Worm (Caenorhabditis elegans) whole organism, late embryonic: ENCODE measurements around the gene F20C5.11.

Experiments used
- C08G9.2 ChIP-seq: sonication (generic microtip); optimal IDR thresholded peaks from 2 replicates; lab custom pipeline; 2016; ENCODE audit warnings: mild to moderate bottlenecking, missing genetic modification characterization, moderate library complexity, missing compliant biosample characterization
- F13H6.1 ChIP-seq: sonication (generic microtip); optimal IDR thresholded peaks from 2 replicates; lab custom pipeline; 2016; ENCODE audit warnings: missing genetic modification characterization, missing compliant biosample characterization
- Y22D7AL.16 ChIP-seq: sonication (generic microtip); optimal IDR thresholded peaks from 2 replicates; lab custom pipeline; 2016; ENCODE audit warnings: missing genetic modification characterization, missing compliant biosample characterization
- ceh-14 ChIP-seq: sonication (generic microtip); optimal IDR thresholded peaks from 2 replicates; lab custom pipeline; 2016; ENCODE audit warnings: missing genotype, missing genetic modification characterization, missing compliant biosample characterization
- ceh-18 ChIP-seq: sonication (generic microtip); optimal IDR thresholded peaks from 2 replicates; lab custom pipeline; 2016; ENCODE audit warnings: missing genetic modification characterization, missing compliant biosample characterization
- ceh-19 ChIP-seq: fragments of 200-800 bp; sonication (Bioruptor generic); optimal IDR thresholded peaks from 2 replicates; lab custom pipeline; 2018; ENCODE audit warnings: mild to moderate bottlenecking, missing genetic modification characterization, missing compliant biosample characterization
- ceh-22 ChIP-seq: sonication (generic microtip); optimal IDR thresholded peaks from 2 replicates; lab custom pipeline; 2017; ENCODE audit warnings: missing biosample characterization, missing genetic modification characterization
- ceh-24 ChIP-seq: sonication (generic microtip); optimal IDR thresholded peaks from 2 replicates; lab custom pipeline; 2016; ENCODE audit warnings: mild to moderate bottlenecking, missing genetic modification characterization, missing compliant biosample characterization
- ceh-30 ChIP-seq: fragments of 150-350 bp; optimal IDR thresholded peaks from 2 replicates; lab custom pipeline; 2014; ENCODE audit warnings: missing biosample characterization, missing genetic modification characterization
- ceh-31 ChIP-seq: sonication (generic microtip); optimal IDR thresholded peaks from 2 replicates; lab custom pipeline; 2016; ENCODE audit warnings: missing genetic modification characterization, missing compliant biosample characterization
- ceh-34 ChIP-seq: sonication (generic microtip); optimal IDR thresholded peaks from 2 replicates; lab custom pipeline; 2016; ENCODE audit warnings: mild to moderate bottlenecking, missing genetic modification characterization, missing compliant biosample characterization
- ceh-48 ChIP-seq: sonication (generic microtip); optimal IDR thresholded peaks from 2 replicates; lab custom pipeline; 2016; ENCODE audit warnings: missing genetic modification characterization, inconsistent platforms, missing compliant biosample characterization
- ceh-9 ChIP-seq: sonication (generic microtip); optimal IDR thresholded peaks from 2 replicates; lab custom pipeline; 2016; ENCODE audit warnings: mild to moderate bottlenecking, missing genetic modification characterization, inconsistent platforms, missing compliant biosample characterization
- che-1 ChIP-seq: sonication (generic microtip); optimal IDR thresholded peaks from 2 replicates; lab custom pipeline; 2016; ENCODE audit warnings: mild to moderate bottlenecking, missing genetic modification characterization, missing compliant biosample characterization
- dmd-4 ChIP-seq: sonication (generic microtip); optimal IDR thresholded peaks from 2 replicates; lab custom pipeline; 2016; ENCODE audit warnings: borderline replicate concordance, missing genetic modification characterization, missing compliant biosample characterization
- dve-1 ChIP-seq: sonication (generic microtip); optimal IDR thresholded peaks from 2 replicates; lab custom pipeline; 2017; ENCODE audit warnings: antibody characterized with exemption, mild to moderate bottlenecking, missing genetic modification characterization, missing compliant biosample characterization
- elt-2 ChIP-seq: sonication (generic microtip); optimal IDR thresholded peaks from 2 replicates; lab custom pipeline; 2016; ENCODE audit warnings: missing genetic modification reagents, missing genetic modification characterization, missing compliant biosample characterization
- elt-4 ChIP-seq: sonication (generic microtip); optimal IDR thresholded peaks from 2 replicates; lab custom pipeline; 2016; ENCODE audit warnings: missing genetic modification characterization, missing compliant biosample characterization
- ets-4 ChIP-seq: sonication (generic microtip); optimal IDR thresholded peaks from 2 replicates; lab custom pipeline; 2016; ENCODE audit warnings: missing genetic modification characterization, missing compliant biosample characterization
- fkh-6 ChIP-seq: sonication (generic microtip); optimal IDR thresholded peaks from 2 replicates; lab custom pipeline; 2016; ENCODE audit warnings: missing genetic modification characterization, missing compliant biosample characterization
- gmeb-2 ChIP-seq: sonication (generic microtip); optimal IDR thresholded peaks from 2 replicates; lab custom pipeline; 2016; ENCODE audit warnings: missing genetic modification characterization, inconsistent platforms, missing compliant biosample characterization
- hlh-30 ChIP-seq: sonication (generic microtip); optimal IDR thresholded peaks from 2 replicates; lab custom pipeline; 2017; ENCODE audit warnings: antibody characterized with exemption, missing genetic modification characterization, missing compliant biosample characterization; ENCODE audit not compliant: insufficient read depth
- hlh-6 ChIP-seq: sonication (generic microtip); optimal IDR thresholded peaks from 2 replicates; lab custom pipeline; 2016; ENCODE audit warnings: missing genotype, missing genetic modification characterization, missing compliant biosample characterization
- hlh-8 ChIP-seq: sonication (generic microtip); optimal IDR thresholded peaks from 2 replicates; lab custom pipeline; 2016; ENCODE audit warnings: missing genotype, missing genetic modification characterization, missing compliant biosample characterization
- lim-6 ChIP-seq: sonication (generic microtip); optimal IDR thresholded peaks from 2 replicates; lab custom pipeline; 2016; ENCODE audit warnings: missing genetic modification characterization, missing compliant biosample characterization
- lin-11 ChIP-seq: fragments of 200-800 bp; sonication (Bioruptor generic); optimal IDR thresholded peaks from 2 replicates; lab custom pipeline; 2018; ENCODE audit warnings: mild to moderate bottlenecking, missing genetic modification characterization, missing compliant biosample characterization
- mec-3 ChIP-seq: sonication (generic microtip); optimal IDR thresholded peaks from 2 replicates; lab custom pipeline; 2016; ENCODE audit warnings: borderline replicate concordance, missing genetic modification characterization, missing compliant biosample characterization
- nhr-11 ChIP-seq: fragments of 150-350 bp; optimal IDR thresholded peaks from 2 replicates; lab custom pipeline; 2014; ENCODE audit warnings: missing biosample characterization, missing genetic modification characterization
- nhr-232 ChIP-seq: sonication (generic microtip); optimal IDR thresholded peaks from 2 replicates; lab custom pipeline; 2016; ENCODE audit warnings: missing genetic modification characterization, missing compliant biosample characterization
- npax-4 ChIP-seq: sonication (generic microtip); optimal IDR thresholded peaks from 2 replicates; lab custom pipeline; 2016; ENCODE audit warnings: missing genetic modification characterization, missing compliant biosample characterization
- odd-2 ChIP-seq: sonication (generic microtip); optimal IDR thresholded peaks from 2 replicates; lab custom pipeline; 2017; ENCODE audit warnings: antibody characterized with exemption, mild to moderate bottlenecking, missing genetic modification characterization, missing compliant biosample characterization
- pag-3 ChIP-seq: sonication (generic microtip); optimal IDR thresholded peaks from 2 replicates; lab custom pipeline; 2016; ENCODE audit warnings: missing compliant biosample characterization, missing genetic modification characterization, borderline replicate concordance
- pax-1 ChIP-seq: fragments of 150-350 bp; optimal IDR thresholded peaks from 2 replicates; lab custom pipeline; 2014; ENCODE audit warnings: missing biosample characterization, missing genetic modification characterization
- pha-4 ChIP-seq: fragments of 150-350 bp; optimal IDR thresholded peaks from 2 replicates; lab custom pipeline; 2018; ENCODE audit warnings: missing biosample characterization, missing genetic modification reagents, missing genetic modification characterization
- pqm-1 ChIP-seq: sonication (generic microtip); optimal IDR thresholded peaks from 2 replicates; lab custom pipeline; 2016; ENCODE audit warnings: missing genetic modification characterization, missing compliant biosample characterization
- rnt-1 ChIP-seq: sonication (generic microtip); optimal IDR thresholded peaks from 2 replicates; lab custom pipeline; 2016; ENCODE audit warnings: missing genetic modification characterization, missing compliant biosample characterization
- sdc-2 ChIP-seq: sonication (generic microtip); optimal IDR thresholded peaks from 2 replicates; lab custom pipeline; 2016; ENCODE audit warnings: missing genotype, missing genetic modification characterization, missing compliant biosample characterization
- sox-2 ChIP-seq: fragments of 200-800 bp; sonication (Bioruptor generic); IDR thresholded peaks from 2 replicates; pipeline ENCODE4 v1.3.6; 2022; ENCODE audit warnings: missing genetic modification reagents, missing genetic modification characterization, missing compliant biosample characterization
- syd-9 ChIP-seq: sonication (generic microtip); optimal IDR thresholded peaks from 2 replicates; lab custom pipeline; 2016; ENCODE audit warnings: mild to moderate bottlenecking, missing genetic modification characterization, moderate library complexity, missing compliant biosample characterization
- ttx-3 ChIP-seq: sonication (generic microtip); optimal IDR thresholded peaks from 2 replicates; lab custom pipeline; 2016; ENCODE audit warnings: missing genetic modification reagents, missing genetic modification characterization, missing compliant biosample characterization
- unc-42 ChIP-seq: sonication (generic microtip); optimal IDR thresholded peaks from 2 replicates; lab custom pipeline; 2016; ENCODE audit warnings: missing genotype, missing genetic modification characterization, missing compliant biosample characterization
- unc-55 ChIP-seq: sonication (generic microtip); optimal IDR thresholded peaks from 2 replicates; lab custom pipeline; 2017; ENCODE audit warnings: missing biosample characterization, missing genetic modification reagents, missing genetic modification characterization
- unc-86 ChIP-seq: sonication (generic microtip); optimal IDR thresholded peaks from 2 replicates; lab custom pipeline; 2016; ENCODE audit warnings: missing genetic modification characterization, missing compliant biosample characterization
- zip-5 ChIP-seq: sonication (generic microtip); optimal IDR thresholded peaks from 2 replicates; lab custom pipeline; 2016; ENCODE audit warnings: missing genetic modification characterization, missing compliant biosample characterization
- ztf-16 ChIP-seq: sonication (generic microtip); optimal IDR thresholded peaks from 2 replicates; lab custom pipeline; 2017; ENCODE audit warnings: missing genetic modification characterization, missing compliant biosample characterization

The F20C5.11 gene

DNA sequence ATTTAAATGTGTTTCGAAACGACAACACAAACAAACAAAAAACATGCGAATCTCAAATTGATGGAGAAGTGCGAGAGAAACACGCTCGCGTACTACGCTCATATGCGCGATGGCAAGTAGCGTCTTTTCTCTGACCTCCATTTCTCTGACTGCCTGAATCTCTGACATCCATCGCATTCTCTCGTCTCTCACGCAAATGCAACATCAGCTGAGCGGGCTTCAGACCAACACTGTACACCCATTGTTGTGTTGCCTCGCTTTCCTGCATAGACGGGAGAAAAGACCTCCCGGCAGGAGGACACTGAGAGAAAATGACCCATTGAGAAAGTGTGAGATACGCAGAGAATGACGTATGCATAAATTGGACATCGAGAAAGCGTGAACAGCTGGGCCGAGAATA, 20.4 kb upstream of the F20C5.11 start (continued):
- TF ChIP-seq gmeb-2 (no peak), odd-2 (no peak), ceh-19 (no peak), ceh-18 (tag; lab: Kevin White, UChicago) (peak; percentile 81), pag-3 (tag; lab: Kevin White, UChicago) (no peak), ceh-34 (peak; percentile 74), ceh-24 (no peak), pax-1 (peak; percentile 31), ceh-31 (tag; lab: Kevin White, UChicago) (peak; percentile 94), hlh-6 (tag; lab: Kevin White, UChicago) (no peak), ceh-14 (peak; percentile 46), elt-2 (peak; percentile 44), nhr-11 (tag; lab: Kevin White, UChicago) (no peak), C08G9.2 (tag; lab: Kevin White, UChicago) (no peak), lim-6 (tag; lab: Kevin White, UChicago) (peak; percentile 12), dve-1 (tag; lab: Kevin White, UChicago) (peak; percentile 66), unc-55 (GFP tag; lab: Kevin White, UChicago) (peak; percentile 92), nhr-232 (tag; lab: Kevin White, UChicago) (no peak), ztf-16 (peak; percentile 19), ttx-3 (tag; lab: Kevin White, UChicago) (no peak), F13H6.1 (tag; lab: Kevin White, UChicago) (peak; percentile 68), ceh-22 (tag; lab: Kevin White, UChicago) (peak; percentile 73), ceh-48 (tag; lab: Kevin White, UChicago) (no peak), pqm-1 (no peak), dmd-4 (tag; lab: Kevin White, UChicago) (no peak), hlh-30 (tag; lab: Kevin White, UChicago) (peak; percentile 91), ceh-30 (tag; lab: Kevin White, UChicago) (peak; percentile 32), ceh-9 (no peak), npax-4 (tag; lab: Kevin White, UChicago) (no peak), pha-4 (tag; lab: Kevin White, UChicago) (no peak)
- TF ChIP-seq, all 69 proteins: peak for 33

- TF ChIP-seq unc-86 (tag; lab: Kevin White, UChicago) = no peak
- TF ChIP-seq ceh-30 (tag; lab: Kevin White, UChicago) = no peak
- TF ChIP-seq mec-3 (tag; lab: Kevin White, UChicago) = no peak
- TF ChIP-seq npax-4 (tag; lab: Kevin White, UChicago) = no peak
- TF ChIP-seq zip-5 (tag; lab: Kevin White, UChicago) = no peak
- no peak for TF ChIP-seq nhr-11 (tag; lab: Kevin White, UChicago)
- TF ChIP-seq sox-2 (GFP tag; lab: Robert Waterston, UW) = no peak
- TF ChIP-seq unc-42 (tag; lab: Kevin White, UChicago) = no peak
- no peak for TF ChIP-seq ceh-34
- TF ChIP-seq ttx-3 (tag; lab: Kevin White, UChicago) = no peak
- no peak for TF ChIP-seq Y22D7AL.16 (tag; lab: Kevin White, UChicago)
- TF ChIP-seq odd-2 = no peak
- TF ChIP-seq hlh-6 (tag; lab: Kevin White, UChicago) = no peak
Measured at ce11 chrIV:8778045-8778444, 16.2 kb upstream of the F20C5.11 start, which contains the start of gene C33D9.6. Gene C33D9.6, minus strand, starts transcription at chrIV:8778145.

DNA sequence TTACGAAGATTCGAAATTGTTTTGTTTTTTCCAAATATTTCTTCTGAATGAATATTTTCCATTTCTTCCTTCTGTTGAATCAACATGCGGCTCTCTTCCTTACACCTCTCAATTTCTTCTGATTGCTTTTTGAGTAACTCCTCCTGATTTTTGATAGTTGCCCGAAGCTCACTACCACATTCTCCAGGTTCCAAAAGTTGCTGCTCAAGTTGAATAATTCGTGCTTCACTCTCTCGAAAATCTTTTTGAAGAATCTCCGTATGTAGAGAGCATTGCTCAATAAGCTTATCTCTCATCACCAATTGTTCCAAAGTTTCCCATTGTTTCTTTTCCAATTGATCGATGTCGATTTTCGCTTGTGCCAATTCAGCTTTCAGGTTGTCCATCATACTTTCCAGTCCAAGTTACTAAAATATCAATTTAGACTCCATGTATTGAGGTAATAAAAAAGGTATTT, 11.0 kb upstream of the F20C5.11 start, which contains the start of gene F20C5.6:
Gene F20C5.6 (minus strand): TSS at position 407 of the 457 bp plus-strand sequence.
- TF ChIP-seq fkh-6 (tag; lab: Kevin White, UChicago) (no peak), ets-4 (no peak), hlh-8 (no peak), elt-2 (no peak), dmd-4 (tag; lab: Kevin White, UChicago) (no peak), lin-11 (tag; lab: Kevin White, UChicago) (no peak), elt-4 (tag; lab: Kevin White, UChicago) (no peak), syd-9 (tag; lab: Kevin White, UChicago) (no peak), sdc-2 (tag; lab: Kevin White, UChicago) (no peak), rnt-1 (tag; lab: Kevin White, UChicago) (no peak), unc-86 (tag; lab: Kevin White, UChicago) (no peak), ceh-30 (tag; lab: Kevin White, UChicago) (no peak), che-1 (tag; lab: Kevin White, UChicago) (no peak), C08G9.2 (tag; lab: Kevin White, UChicago) (no peak)
